Fruit fly (Drosophila melanogaster) whole organism, embryonic: ENCODE results near the gene CG8509.
A peak's percentile ranks its signal among the peaks of the same experiment; 100 is the strongest.

Source experiments
- Bgb ChIP-seq: fragments of 200-800 bp; sonication (Bioruptor generic); IDR thresholded peaks from 2 replicates; pipeline ENCODE4 v1.3.6; 2022; ENCODE audit warnings: missing biosample characterization, missing genetic modification characterization; ENCODE audit not compliant: partially characterized antibody
- CG11695 ChIP-seq: fragments of 200-800 bp; sonication (Bioruptor generic); IDR thresholded peaks from 3 replicates; pipeline ENCODE4 v1.3.6; 2022; ENCODE audit warnings: missing biosample characterization, missing genetic modification characterization
- CG13123 ChIP-seq: fragments of 200-800 bp; sonication (Bioruptor generic); optimal IDR thresholded peaks from 2 replicates; lab custom pipeline; 2016; ENCODE audit warnings: missing biosample characterization, missing genetic modification characterization
- CG14860 ChIP-seq: fragments of 200-800 bp; sonication (Bioruptor generic); IDR thresholded peaks from 3 replicates; pipeline ENCODE4 v1.3.6; 2022; ENCODE audit warnings: missing biosample characterization, missing genetic modification characterization; ENCODE audit not compliant: partially characterized antibody
- CG15073 ChIP-seq: fragments of 200-800 bp; sonication (Bioruptor generic); optimal IDR thresholded peaks from 2 replicates; lab custom pipeline; 2016; ENCODE audit warnings: missing biosample characterization, missing genetic modification characterization
- CG1603 ChIP-seq: fragments of 200-800 bp; sonication (Bioruptor generic); optimal IDR thresholded peaks from 2 replicates; lab custom pipeline; 2019; ENCODE audit warnings: missing biosample characterization, mild to moderate bottlenecking, missing genetic modification characterization, moderate library complexity
- CG17802 ChIP-seq: fragments of 200-800 bp; sonication (Bioruptor generic); optimal IDR thresholded peaks from 2 replicates; lab custom pipeline; 2018; ENCODE audit warnings: missing biosample characterization, mild to moderate bottlenecking, missing genetic modification characterization, moderate library complexity
- CG30020 ChIP-seq: fragments of 200-800 bp; optimal IDR thresholded peaks from 2 replicates; lab custom pipeline; 2019; ENCODE audit warnings: missing biosample characterization, mild to moderate bottlenecking, missing genetic modification characterization, moderate library complexity
- CG3847 ChIP-seq: fragments of 200-800 bp; sonication (Bioruptor generic); IDR thresholded peaks from 2 replicates; pipeline ENCODE4 v1.3.6; 2022; ENCODE audit warnings: missing biosample characterization, missing genetic modification characterization
- CG5180 ChIP-seq: fragments of 200-800 bp; sonication (Bioruptor generic); optimal IDR thresholded peaks from 3 replicates; lab custom pipeline; 2017; ENCODE audit warnings: missing biosample characterization, missing genetic modification characterization, mild to moderate bottlenecking, moderate library complexity, missing genetic modification reagents
- CG6791 ChIP-seq: fragments of 200-800 bp; sonication (Bioruptor generic); IDR thresholded peaks from 3 replicates; pipeline ENCODE4 v1.3.6; 2022; ENCODE audit warnings: missing biosample characterization, missing genetic modification characterization; ENCODE audit not compliant: partially characterized antibody
- CG7271 ChIP-seq: fragments of 200-800 bp; sonication (Bioruptor generic); optimal IDR thresholded peaks from 2 replicates; lab custom pipeline; 2018; ENCODE audit warnings: missing biosample characterization, mild to moderate bottlenecking, missing genetic modification characterization, moderate library complexity
- CG7357 ChIP-seq: fragments of 200-800 bp; sonication (Bioruptor generic); IDR thresholded peaks from 3 replicates; pipeline ENCODE4 v1.3.6; 2022; ENCODE audit warnings: missing biosample characterization, missing genetic modification characterization
- CG7556 ChIP-seq: fragments of 200-800 bp; sonication (Bioruptor generic); optimal IDR thresholded peaks from 2 replicates; lab custom pipeline; 2017; ENCODE audit warnings: missing biosample characterization, mild to moderate bottlenecking, missing genetic modification characterization
- CG7963 ChIP-seq: fragments of 200-800 bp; sonication (Bioruptor generic); IDR thresholded peaks from 3 replicates; pipeline ENCODE4 v1.3.6; 2022; ENCODE audit warnings: missing biosample characterization, missing genetic modification characterization; ENCODE audit not compliant: partially characterized antibody
- CG8290 ChIP-seq, 3 experiments: fragments of 200-800 bp; sonication (Bioruptor generic); optimal IDR thresholded peaks; 2 replicates each; lab custom pipeline; 2016 to 2019; ENCODE audit warnings: missing biosample characterization in 3 of 3, missing genetic modification characterization in 3 of 3, mild to moderate bottlenecking in 2 of 3, moderate library complexity in 1 of 3
- CG9727 ChIP-seq: fragments of 200-800 bp; sonication (Bioruptor generic); optimal IDR thresholded peaks from 3 replicates; lab custom pipeline; 2017; ENCODE audit warnings: missing biosample characterization, mild to moderate bottlenecking, missing genetic modification characterization
- CG9797 ChIP-seq: fragments of 200-800 bp; sonication (Bioruptor generic); optimal IDR thresholded peaks from 3 replicates; lab custom pipeline; 2018; ENCODE audit warnings: missing biosample characterization, mild to moderate bottlenecking, missing genetic modification characterization
- Dll ChIP-seq: fragments of 200-800 bp; sonication (Bioruptor generic); IDR thresholded peaks from 4 replicates; pipeline ENCODE4 v1.3.6; 2022; ENCODE audit warnings: missing biosample characterization, missing genetic modification characterization; ENCODE audit not compliant: partially characterized antibody
- E2f2 ChIP-seq: fragments of 200-800 bp; sonication (Bioruptor generic); IDR thresholded peaks from 2 replicates; pipeline ENCODE4 v1.3.6; 2022; ENCODE audit warnings: missing biosample characterization, missing genetic modification characterization
- Ets65A ChIP-seq: fragments of 200-800 bp; sonication (Bioruptor generic); peaks from one replicate; lab custom pipeline; 2016; ENCODE audit warnings: missing biosample characterization, missing genetic modification characterization
- Gug ChIP-seq: fragments of 200-800 bp; sonication (Bioruptor generic); IDR thresholded peaks from 4 replicates; pipeline ENCODE4 v1.3.6; 2022; ENCODE audit warnings: missing biosample characterization, missing genetic modification characterization
- HLH4C ChIP-seq: fragments of 200-800 bp; sonication (Bioruptor generic); IDR thresholded peaks from 3 replicates; pipeline ENCODE4 v1.3.6; 2022; ENCODE audit warnings: missing biosample characterization, missing genetic modification characterization; ENCODE audit not compliant: partially characterized antibody
- Lhr ChIP-seq: fragments of 200-800 bp; sonication (Bioruptor generic); optimal IDR thresholded peaks from 3 replicates; lab custom pipeline; 2017; ENCODE audit warnings: mild to moderate bottlenecking, missing biosample characterization, missing genetic modification reagents, missing genetic modification characterization
- Med ChIP-seq: fragments of 200-800 bp; sonication (Bioruptor generic); peaks from one replicate; lab custom pipeline; 2016; ENCODE audit warnings: missing biosample characterization, missing genetic modification characterization, mild to moderate bottlenecking, inconsistent platforms, moderate library complexity
- Rfx ChIP-seq: fragments of 200-800 bp; sonication (Bioruptor generic); IDR thresholded peaks from 2 replicates; pipeline ENCODE4 v1.3.6; 2022; ENCODE audit warnings: missing biosample characterization, missing genetic modification characterization
- Scr ChIP-seq: fragments of 200-800 bp; sonication (Bioruptor generic); IDR thresholded peaks from 2 replicates; pipeline ENCODE4 v1.3.6; 2022; ENCODE audit warnings: missing biosample characterization, missing genetic modification characterization; ENCODE audit not compliant: partially characterized antibody
- Sry-δ ChIP-seq: fragments of 200-800 bp; sonication (Bioruptor generic); optimal IDR thresholded peaks from 2 replicates; lab custom pipeline; 2016; ENCODE audit warnings: missing biosample characterization, missing genetic modification characterization
- Xbp1 ChIP-seq: fragments of 200-800 bp; sonication (Bioruptor generic); optimal IDR thresholded peaks from 3 replicates; lab custom pipeline; 2016; ENCODE audit warnings: missing biosample characterization, mild to moderate bottlenecking, missing genetic modification characterization
- amos ChIP-seq: fragments of 200-800 bp; sonication (Bioruptor generic); IDR thresholded peaks from 2 replicates; pipeline ENCODE4 v1.3.6; 2022; ENCODE audit warnings: missing biosample characterization, missing genetic modification characterization; ENCODE audit not compliant: partially characterized antibody
- ase ChIP-seq: fragments of 200-800 bp; sonication (Bioruptor generic); IDR thresholded peaks from 3 replicates; pipeline ENCODE4 v1.3.6; 2022; ENCODE audit warnings: missing biosample characterization, missing genetic modification characterization
- ato ChIP-seq: fragments of 200-800 bp; sonication (Bioruptor generic); IDR thresholded peaks from 2 replicates; pipeline ENCODE4 v1.3.6; 2022; ENCODE audit warnings: missing biosample characterization, missing genetic modification characterization; ENCODE audit not compliant: partially characterized antibody
- bbx ChIP-seq: fragments of 200-800 bp; sonication (Bioruptor generic); IDR thresholded peaks from 2 replicates; pipeline ENCODE4 v1.3.6; 2022; ENCODE audit warnings: missing biosample characterization, missing genetic modification characterization; ENCODE audit not compliant: partially characterized antibody
- cato ChIP-seq: fragments of 200-800 bp; sonication (Bioruptor generic); optimal IDR thresholded peaks from 2 replicates; lab custom pipeline; 2016; ENCODE audit warnings: missing biosample characterization, missing genetic modification characterization, borderline replicate concordance
- chinmo ChIP-seq: fragments of 200-800 bp; sonication (Bioruptor generic); IDR thresholded peaks from 4 replicates; pipeline ENCODE4 v1.3.6; 2022; ENCODE audit warnings: missing biosample characterization, missing genetic modification characterization; ENCODE audit not compliant: partially characterized antibody
- hb ChIP-seq: fragments of 200-800 bp; sonication (Bioruptor generic); IDR thresholded peaks from 3 replicates; pipeline ENCODE4 v1.3.6; 2022; ENCODE audit warnings: missing biosample characterization, missing genetic modification characterization; ENCODE audit not compliant: partially characterized antibody
- inv ChIP-seq: fragments of 200-800 bp; sonication (Bioruptor generic); IDR thresholded peaks from 2 replicates; pipeline ENCODE4 v1.3.6; 2022; ENCODE audit warnings: missing biosample characterization, missing genetic modification characterization; ENCODE audit not compliant: partially characterized antibody
- maf-S ChIP-seq: fragments of 200-800 bp; sonication (Bioruptor generic); optimal IDR thresholded peaks from 2 replicates; lab custom pipeline; 2016; ENCODE audit warnings: missing biosample characterization, missing genetic modification characterization
- mld ChIP-seq: fragments of 200-800 bp; sonication (Bioruptor generic); IDR thresholded peaks from 3 replicates; pipeline ENCODE4 v1.3.6; 2022; ENCODE audit warnings: missing biosample characterization, missing genetic modification characterization; ENCODE audit not compliant: partially characterized antibody
- p53 ChIP-seq: fragments of 200-800 bp; sonication (Bioruptor generic); optimal IDR thresholded peaks from 2 replicates; lab custom pipeline; 2016; ENCODE audit warnings: missing biosample characterization, missing genetic modification characterization
- pan ChIP-seq, 4 experiments: fragments of >200 bp in 3 of 4; fragments of 200-800 bp in 1 of 4; sonication (Bioruptor generic) in 1 of 4; optimal IDR thresholded peaks in 3 of 4; IDR thresholded peaks in 1 of 4; 2 replicates each; pipeline versions ENCODE4 v1.3.6 to Lab custom; 2017 to 2022; ENCODE audit warnings: missing biosample characterization in 2 of 4, missing genetic modification characterization in 2 of 4, mixed read lengths in 1 of 4
- pzg ChIP-seq: fragments of 200-800 bp; sonication (Bioruptor generic); optimal IDR thresholded peaks from 3 replicates; lab custom pipeline; 2018; ENCODE audit warnings: missing biosample characterization, mild to moderate bottlenecking, missing genetic modification characterization, moderate library complexity
- slbo ChIP-seq: fragments of 200-800 bp; sonication (Bioruptor generic); IDR thresholded peaks from 2 replicates; pipeline ENCODE4 v1.3.6; 2022; ENCODE audit warnings: missing biosample characterization, missing genetic modification characterization
- ssp ChIP-seq: fragments of 200-800 bp; sonication (Bioruptor generic); IDR thresholded peaks from 2 replicates; pipeline ENCODE4 v1.3.6; 2022; ENCODE audit warnings: missing biosample characterization, missing genetic modification characterization
- stwl ChIP-seq: fragments of 200-800 bp; sonication (Bioruptor generic); optimal IDR thresholded peaks from 3 replicates; lab custom pipeline; 2018; ENCODE audit warnings: missing biosample characterization, mild to moderate bottlenecking, missing genetic modification characterization, moderate library complexity
- vnd ChIP-seq: fragments of 200-800 bp; sonication (Bioruptor generic); IDR thresholded peaks from 3 replicates; pipeline ENCODE4 v1.3.6; 2022; ENCODE audit warnings: missing biosample characterization, missing genetic modification characterization; ENCODE audit not compliant: partially characterized antibody

Gene CG8509

dm6 chrX:15859869-15860268 is 50.5 kb downstream of the CG8509 start, which contains the start of gene Gbeta13F (continued):
- TF ChIP-seq chinmo (GFP tag; lab: Robert Waterston, UW), result 0 out of 4 replicates have a peak, but pooled peaks have one; percentile 9
- peak; percentile 94 for TF ChIP-seq CG7357 (GFP tag; lab: Robert Waterston, UW)
- TF ChIP-seq CG9727 (GFP tag; lab: Kevin White, UChicago), result no peak
- TF ChIP-seq CG8290 (GFP tag; optimal IDR thresholded peaks at IDR 0.05; lab: Kevin White, UChicago), result no peak
- TF ChIP-seq CG8290 (tag; optimal IDR thresholded peaks at IDR 0.05; lab: Kevin White, UChicago), result peak in 1 of 2 experiments; percentile 66
- peak; percentile 78; the same call in 1 of the 2 replicates for TF ChIP-seq amos (GFP tag; lab: Robert Waterston, UW)
- peak; percentile 0 for TF ChIP-seq Lhr (GFP tag; lab: Kevin White, UChicago)
- peak; percentile 73 for TF ChIP-seq Med (GFP tag; lab: Kevin White, UChicago)
- TF ChIP-seq pzg (GFP tag; lab: Kevin White, UChicago), result peak; percentile 51
- TF ChIP-seq Rfx (GFP tag; lab: Robert Waterston, UW), result peak; percentile 51; the same call in 1 of the 2 replicates
- peak; percentile 66; the same call in 1 of the 3 replicates for TF ChIP-seq mld (GFP tag; lab: Robert Waterston, UW)
- TF ChIP-seq inv (GFP tag; lab: Robert Waterston, UW), result peak; percentile 58
- TF ChIP-seq CG13123 (GFP tag; lab: Kevin White, UChicago), result no peak
- peak; percentile 33 for TF ChIP-seq stwl (tag; lab: Kevin White, UChicago)
- TF ChIP-seq CG9797 (GFP tag; lab: Kevin White, UChicago), result peak; percentile 6
- peak; percentile 52; the same call in 2 of the 3 replicates for TF ChIP-seq hb (GFP tag; lab: Robert Waterston, UW)
- no peak for TF ChIP-seq Xbp1 (GFP tag; lab: Kevin White, UChicago)
- peak; percentile 83 for TF ChIP-seq ssp
- TF ChIP-seq pan (optimal IDR thresholded peaks at IDR 0.05; lab: Kevin White, UChicago), result no peak
- TF ChIP-seq pan (GFP tag; optimal IDR thresholded peaks at IDR 0.05 in 1 of 2, IDR thresholded peaks at IDR 0.05 in 1 of 2), result peak in 1 of 2 experiments; percentile 21
- TF ChIP-seq vnd, result peak; percentile 55; the same call in 2 of the 3 replicates
- TF ChIP-seq CG3847 (GFP tag; lab: Robert Waterston, UW), result peak; percentile 26; the same call in 1 of the 2 replicates
- peak; percentile 79 for TF ChIP-seq bbx (GFP tag; lab: Robert Waterston, UW)
- TF ChIP-seq HLH4C (GFP tag; lab: Robert Waterston, UW), result peak; percentile 59
- TF ChIP-seq CG7963, result peak; percentile 48; the same call in 2 of the 3 replicates
- no peak for TF ChIP-seq CG15073
- TF ChIP-seq slbo, result peak; percentile 60
- TF ChIP-seq CG30020 (tag; lab: Kevin White, UChicago), result peak; percentile 68
- no peak for TF ChIP-seq Ets65A (GFP tag; lab: Kevin White, UChicago)
- TF ChIP-seq Dll, result peak; percentile 40; the same call in 1 of the 4 replicates
- TF ChIP-seq CG1603, result peak; percentile 29
- no peak for TF ChIP-seq cato (GFP tag; lab: Kevin White, UChicago)
- no peak for TF ChIP-seq maf-S (GFP tag; lab: Kevin White, UChicago)
- TF ChIP-seq E2f2, result peak; percentile 20; the same call in 1 of the 2 replicates
- TF ChIP-seq Scr (GFP tag; lab: Robert Waterston, UW), result peak; percentile 56
- no peak for TF ChIP-seq CG7556 (GFP tag; lab: Kevin White, UChicago)
- TF ChIP-seq CG14860, result peak; percentile 37; the same call in 1 of the 3 replicates
- TF ChIP-seq p53 (GFP tag; lab: Kevin White, UChicago), result no peak
- TF ChIP-seq Bgb (GFP tag; lab: Robert Waterston, UW), result peak; percentile 59
- TF ChIP-seq ase (GFP tag; lab: Robert Waterston, UW), result no peak
- no peak for TF ChIP-seq CG5180 (GFP tag; lab: Kevin White, UChicago)
- TF ChIP-seq ato (GFP tag; lab: Robert Waterston, UW), result peak; percentile 50; the same call in 1 of the 2 replicates
- TF ChIP-seq Gug, result peak; percentile 31; the same call in 1 of the 4 replicates
- no peak for TF ChIP-seq CG7271 (tag; lab: Kevin White, UChicago)
- TF ChIP-seq CG17802, result peak; percentile 69
- no peak for TF ChIP-seq CG11695 (GFP tag; lab: Robert Waterston, UW)
- TF ChIP-seq CG6791 (GFP tag; lab: Robert Waterston, UW), result peak; percentile 79
- peak; percentile 45 for TF ChIP-seq Sry-δ (GFP tag; lab: Kevin White, UChicago)
